Worm (Caenorhabditis elegans): ENCODE data around the gene col-158.
A peak's percentile ranks its signal among the peaks of the same experiment; 100 is the strongest.

The col-158 gene

ce11 chrV:11822461-11822939 is 6.9 kb upstream of the col-158 start, which contains the start of gene pyc-1 (continued):
- TF ChIP-seq irx-1 (tag; optimal IDR thresholded peaks at IDR 0.05) (no peak), nhr-85 (tag) (peak; percentile 62), unc-98 (GFP tag; IDR thresholded peaks at IDR 0.05) (no peak), nhr-11 (tag; optimal IDR thresholded peaks at IDR 0.05) (no peak), C16A3.4 (tag; optimal IDR thresholded peaks at IDR 0.05) (peak; percentile 18), unc-30 (tag; optimal IDR thresholded peaks at IDR 0.05) (no peak), fkh-10 (GFP tag; optimal IDR thresholded peaks at IDR 0.05) (no peak), mef-2 (tag; optimal IDR thresholded peaks at IDR 0.05) (no peak), blmp-1 (tag; optimal IDR thresholded peaks at IDR 0.05) (peak; percentile 6), lin-14 (GFP tag; optimal IDR thresholded peaks at IDR 0.05) (peak; percentile 64), nhr-47 (tag; optimal IDR thresholded peaks at IDR 0.05) (peak; percentile 38), nhr-84 (tag; optimal IDR thresholded peaks at IDR 0.05) (no peak), grh-1 (GFP tag; IDR thresholded peaks at IDR 0.05) (no peak), pax-3 (tag; optimal IDR thresholded peaks at IDR 0.05) (no peak), aly-2 (tag; optimal IDR thresholded peaks at IDR 0.05) (no peak), hlh-17 (GFP tag; optimal IDR thresholded peaks at IDR 0.05; ENCODE audit: borderline replicate concordance) (no peak), Y116A8C.19 (tag; optimal IDR thresholded peaks at IDR 0.05; ENCODE audit: borderline replicate concordance) (no peak), lsy-2 (tag; optimal IDR thresholded peaks at IDR 0.05) (peak; percentile 22 to 37), nhr-77 (tag; optimal IDR thresholded peaks at IDR 0.05) (no peak), mep-1 (tag; optimal IDR thresholded peaks at IDR 0.05) (peak; percentile 74), alr-1 (tag; optimal IDR thresholded peaks at IDR 0.05; ENCODE audit: borderline replicate concordance) (no peak), ces-1 (GFP tag; optimal IDR thresholded peaks at IDR 0.05) (no peak), tlp-1 (tag; optimal IDR thresholded peaks at IDR 0.05) (no peak), ets-5 (GFP tag; IDR thresholded peaks at IDR 0.05) (no peak), ceh-63 (GFP tag; optimal IDR thresholded peaks at IDR 0.05) (no peak), ama-1 (optimal IDR thresholded peaks at IDR 0.05) (peak; percentile 69), tbx-2 (tag; optimal IDR thresholded peaks at IDR 0.05) (peak; percentile 25), elt-2 (tag; optimal IDR thresholded peaks at IDR 0.05) (peak; percentile 37), snu-23 (GFP tag; optimal IDR thresholded peaks at IDR 0.05) (peak; percentile 79), ceh-90 (tag; optimal IDR thresholded peaks at IDR 0.05) (no peak), sptf-1 (tag; optimal IDR thresholded peaks at IDR 0.05) (no peak), efl-1 (optimal IDR thresholded peaks at IDR 0.05) (peak in 1 of 2 experiments; percentile 1), efl-1 (GFP tag; optimal IDR thresholded peaks at IDR 0.05 in 1 of 2) (no peak), F16B12.6 (tag; optimal IDR thresholded peaks at IDR 0.05) (no peak), egl-27 (tag; optimal IDR thresholded peaks at IDR 0.05) (no peak), C34B4.2 (tag; optimal IDR thresholded peaks at IDR 0.05) (no peak), unc-86 (tag; optimal IDR thresholded peaks at IDR 0.05) (no peak), jun-1 (tag; optimal IDR thresholded peaks at IDR 0.05) (no peak), swsn-7 (tag; optimal IDR thresholded peaks at IDR 0.05) (peak; percentile 34), isw-1 (GFP tag; IDR thresholded peaks at IDR 0.05) (no peak), ztf-4 (tag; optimal IDR thresholded peaks at IDR 0.05) (peak; percentile 13), unc-62 (GFP tag; optimal IDR thresholded peaks at IDR 0.05) (no peak), hlh-4 (tag; optimal IDR thresholded peaks at IDR 0.05) (no peak), zag-1 (tag; optimal IDR thresholded peaks at IDR 0.05) (no peak), egl-13 (tag; optimal IDR thresholded peaks at IDR 0.05) (no peak), nhr-237 (tag; optimal IDR thresholded peaks at IDR 0.05) (no peak), nhr-28 (tag; optimal IDR thresholded peaks at IDR 0.05) (no peak), mdl-1 (tag; optimal IDR thresholded peaks at IDR 0.05) (peak in 1 of 2 experiments; percentile 6), fos-1 (tag; optimal IDR thresholded peaks at IDR 0.05) (no peak), lin-13 (GFP tag; optimal IDR thresholded peaks at IDR 0.05) (no peak), pag-3 (tag; optimal IDR thresholded peaks at IDR 0.05; ENCODE audit: borderline replicate concordance, insufficient read depth) (no peak), aha-1 (tag; optimal IDR thresholded peaks at IDR 0.05) (peak; percentile 79), elt-3 (tag; optimal IDR thresholded peaks at IDR 0.05) (peak in 5 of 6 experiments; percentile 42 to 82 (median 75)), unc-130 (tag; optimal IDR thresholded peaks at IDR 0.05) (peak; percentile 55), lin-39 (tag; optimal IDR thresholded peaks at IDR 0.05) (no peak)
